Fruit fly (Drosophila melanogaster): ENCODE measurements around the gene cyst.
A peak's percentile ranks its signal among the peaks of the same experiment; 100 is the strongest.

The cyst gene

dm6 chr2L:19519611-19520010 lies 11.0 kb upstream of the cyst start:
- no peak for TF ChIP-seq CG17801 (GFP tag; optimal IDR thresholded peaks at IDR 0.05; ENCODE audit: partially characterized antibody)

DNA sequence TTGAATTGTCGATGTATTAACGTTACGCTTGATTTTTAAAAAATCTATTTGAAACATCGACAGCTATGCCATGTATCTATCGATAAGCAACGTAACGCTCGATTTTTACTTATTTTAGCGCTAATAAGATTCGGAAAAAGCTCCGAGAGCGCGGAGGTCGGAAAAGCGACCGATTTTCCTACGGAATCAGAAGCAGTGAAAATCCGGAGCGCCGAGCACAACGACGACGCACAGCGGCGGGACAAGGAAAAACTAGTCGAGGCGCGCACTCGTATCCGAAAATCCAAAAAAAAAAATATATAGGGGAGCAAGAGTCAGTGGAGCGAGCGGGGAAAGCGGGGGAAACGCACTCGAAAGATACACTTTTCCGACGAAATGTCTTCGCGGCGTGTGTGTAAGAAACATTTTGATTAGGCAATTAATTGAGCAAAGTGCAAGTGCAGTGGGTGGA lies 10.1 kb upstream of the cyst start, which contains the start of gene CG10132:
CG10132 (plus strand) TSS at position 189 of the 451 bp plus-strand sequence.
- TF ChIP-seq CG17801 (GFP tag; optimal IDR thresholded peaks at IDR 0.05; ENCODE audit: partially characterized antibody), result no peak

DNA sequence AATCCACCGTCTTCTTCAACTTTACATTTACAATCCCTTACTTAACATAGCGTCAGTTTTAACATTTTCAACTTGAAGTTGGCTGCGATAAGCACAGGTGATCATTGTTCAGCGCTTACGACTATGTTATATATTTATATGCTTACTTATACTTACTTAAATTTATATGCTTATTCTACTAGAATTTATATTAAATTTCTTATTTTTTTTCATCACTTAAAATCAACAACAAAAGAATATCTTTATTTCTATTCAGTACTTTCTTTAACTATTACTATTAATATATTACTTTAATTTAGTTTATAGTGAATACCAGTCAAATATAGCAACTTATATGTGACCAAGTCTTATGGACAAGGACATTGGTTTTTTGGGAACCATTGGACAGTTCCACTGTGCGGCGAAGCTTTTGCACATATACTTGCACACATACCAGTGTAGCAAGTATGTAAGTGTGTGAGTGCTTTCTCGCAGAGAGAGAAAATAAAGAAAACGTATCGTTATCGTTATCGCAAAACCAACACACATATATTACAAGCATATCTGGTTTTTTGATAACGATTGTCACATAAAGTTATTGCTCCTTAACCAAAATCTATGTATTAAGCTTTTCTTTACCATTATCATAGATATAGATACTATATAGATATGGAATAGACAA lies 8.7 kb upstream of the cyst start, which contains the start of gene Hasp:
Hasp (minus strand) TSS at position 51 of the 661 bp plus-strand sequence.
- no peak for TF ChIP-seq CG17801 (GFP tag; optimal IDR thresholded peaks at IDR 0.05; ENCODE audit: partially characterized antibody)

dm6 chr2L:19516062-19516461 lies 7.5 kb upstream of the cyst start:
- TF ChIP-seq CG17801 (GFP tag; optimal IDR thresholded peaks at IDR 0.05; ENCODE audit: partially characterized antibody), result no peak

DNA sequence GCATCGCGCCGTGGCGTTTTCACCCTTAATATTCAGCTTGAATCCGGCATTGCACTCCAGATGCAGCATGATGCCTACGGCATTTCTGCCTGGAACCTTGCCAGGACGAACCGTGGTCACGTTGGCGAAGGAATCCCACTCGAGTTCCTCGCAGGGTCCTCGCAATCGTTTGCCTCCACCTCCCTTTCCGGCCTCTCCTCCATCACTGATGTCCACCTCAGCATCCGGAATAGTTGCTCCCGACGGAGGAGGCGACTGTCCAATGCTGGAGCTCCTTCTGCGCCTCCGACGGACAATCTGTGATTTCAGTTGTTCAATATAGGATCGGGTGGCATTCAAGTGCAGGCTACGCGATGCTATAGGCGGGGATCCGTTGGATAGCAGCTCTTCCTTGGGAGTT lies 3.6 kb upstream of the cyst start:
- no peak for TF ChIP-seq CG17801 (GFP tag; optimal IDR thresholded peaks at IDR 0.05; ENCODE audit: partially characterized antibody)

dm6 chr2L:19506323-19506722 lies 2.2 kb downstream of the cyst start:
- TF ChIP-seq CG17801 (GFP tag; optimal IDR thresholded peaks at IDR 0.05; ENCODE audit: partially characterized antibody), result no peak

DNA sequence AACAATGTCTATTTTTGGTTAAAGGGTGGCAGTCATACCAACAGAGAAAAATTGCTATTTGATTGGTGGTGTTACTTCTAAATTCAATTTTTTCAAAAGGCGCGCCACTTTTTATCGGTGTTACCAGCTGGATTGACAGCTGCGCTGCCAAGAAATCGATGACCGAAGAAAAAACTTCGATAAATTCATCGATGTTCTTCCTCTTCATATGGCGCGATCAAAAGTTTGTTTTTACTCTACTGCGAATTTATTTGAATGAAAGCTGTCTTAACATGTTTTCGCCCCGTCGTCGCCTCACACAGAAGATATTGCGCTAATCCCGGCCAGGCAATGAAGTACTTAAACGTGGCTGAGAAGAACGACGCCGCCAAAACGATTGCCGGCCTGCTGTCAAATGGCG lies 10.6 kb downstream of the cyst start, which contains the start of gene Top3alpha:
Top3alpha (plus strand) TSS at position 186 of the 400 bp plus-strand sequence.
- peak; percentile 40 for TF ChIP-seq CG17801 (GFP tag; optimal IDR thresholded peaks at IDR 0.05; ENCODE audit: partially characterized antibody)

DNA sequence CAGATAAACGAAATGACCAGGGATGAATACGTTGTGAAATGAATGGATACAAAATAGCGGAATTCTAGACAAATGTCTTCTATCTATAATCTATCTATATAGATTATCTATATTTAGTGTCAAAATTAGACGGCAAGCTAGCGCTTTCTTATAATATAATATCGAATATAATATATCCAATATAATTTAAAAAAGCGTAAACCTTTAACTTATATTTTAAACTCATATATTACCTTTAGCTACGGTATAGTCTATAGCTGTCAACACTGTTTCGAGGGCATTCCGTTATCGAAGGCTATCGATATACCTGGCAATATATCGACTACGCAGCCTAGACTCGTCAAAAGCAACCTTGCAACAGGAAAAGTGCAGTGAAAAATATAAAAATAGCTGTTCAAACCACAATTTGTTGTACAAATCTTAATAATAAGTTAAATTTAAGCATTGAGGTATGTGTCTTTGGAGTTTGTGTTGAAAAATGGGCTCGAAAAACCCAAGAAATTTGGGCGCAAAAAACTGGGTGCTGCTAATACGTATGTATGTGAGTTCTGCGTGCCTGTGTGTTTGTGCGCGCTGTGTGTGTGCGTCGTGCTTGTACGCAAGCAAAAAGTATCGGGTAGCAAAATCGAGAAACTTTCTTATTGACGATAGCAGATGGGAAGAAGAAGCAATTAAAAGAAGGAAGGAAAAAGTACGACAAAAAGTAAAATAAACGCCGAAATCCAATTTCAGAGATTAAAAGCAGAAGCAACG lies 15.5 kb downstream of the cyst start, which contains the start of the genes swm and Ctu2:
swm (plus strand) TSS at position 318 of the 753 bp plus-strand sequence.
Ctu2 (minus strand) TSS at position 320 of the 753 bp plus-strand sequence.
- TF ChIP-seq CG17801 (GFP tag; optimal IDR thresholded peaks at IDR 0.05; ENCODE audit: partially characterized antibody), result peak; percentile 76

DNA sequence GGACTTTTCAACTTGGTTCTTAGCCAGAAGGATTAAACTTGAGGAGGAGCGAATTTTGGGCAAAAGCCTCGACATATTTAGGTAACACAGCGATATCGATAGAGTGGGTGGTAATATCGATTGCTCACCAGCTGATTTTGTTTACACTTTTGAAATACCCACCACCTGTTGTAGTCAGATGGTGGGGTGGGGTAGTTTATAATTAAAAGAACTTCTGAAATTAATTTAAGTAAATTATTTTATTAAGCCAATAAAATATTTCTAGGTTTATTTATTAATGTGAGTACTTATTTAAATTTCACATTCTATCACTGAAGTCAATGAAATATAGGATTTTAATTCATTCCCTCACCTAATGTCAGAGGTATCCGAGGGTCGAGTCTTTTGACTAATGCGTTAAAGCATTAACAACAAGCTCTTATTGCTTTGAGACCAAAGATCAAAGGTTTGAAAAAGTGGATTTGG lies 18.5 kb downstream of the cyst start, which contains the start of the genes CG10194 and CG18094:
CG10194 (minus strand) TSS at position 108 of the 465 bp plus-strand sequence.
CG18094 (plus strand) TSS at position 266 of the 465 bp plus-strand sequence.
- TF ChIP-seq CG17801 (GFP tag; optimal IDR thresholded peaks at IDR 0.05; ENCODE audit: partially characterized antibody), result peak; percentile 85

DNA sequence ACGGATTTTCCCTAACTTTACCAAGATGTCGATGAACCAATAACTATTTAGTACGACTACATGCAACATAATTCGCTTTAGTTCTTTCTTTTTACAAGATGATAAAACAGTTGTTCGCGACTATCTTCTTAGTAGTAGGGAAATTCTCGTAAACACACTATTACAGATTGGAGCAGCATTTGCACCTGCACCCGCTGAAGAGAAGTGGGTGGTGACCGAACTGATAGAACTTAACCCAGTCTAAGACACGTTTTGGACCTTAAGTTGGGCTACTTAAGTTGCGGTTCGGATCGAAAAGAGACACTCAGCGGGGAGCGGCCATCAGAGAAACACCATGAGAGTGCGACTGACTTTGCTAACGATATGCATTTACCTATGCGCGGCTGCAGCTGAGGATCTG lies 21.4 kb downstream of the cyst start, which contains the start of gene CG13083:
CG13083 (plus strand) TSS at position 301 of the 400 bp plus-strand sequence.
- no peak for TF ChIP-seq CG17801 (GFP tag; optimal IDR thresholded peaks at IDR 0.05; ENCODE audit: partially characterized antibody)

- TF ChIP-seq CG17801 (GFP tag; optimal IDR thresholded peaks at IDR 0.05; ENCODE audit: partially characterized antibody), result no peak
These were observed 24.0 kb downstream of the cyst start, which contains the start of the genes CG10195 and CG13084 for dm6 chr2L:19484539-19484938. CG10195 (minus strand) TSS chr2L:19484705. CG13084 (plus strand) TSS chr2L:19484930.

dm6 chr2L:19480406-19481334 lies 27.9 kb downstream of the cyst start:
- no peak for TF ChIP-seq CG17801 (GFP tag; optimal IDR thresholded peaks at IDR 0.05; ENCODE audit: partially characterized antibody)

DNA sequence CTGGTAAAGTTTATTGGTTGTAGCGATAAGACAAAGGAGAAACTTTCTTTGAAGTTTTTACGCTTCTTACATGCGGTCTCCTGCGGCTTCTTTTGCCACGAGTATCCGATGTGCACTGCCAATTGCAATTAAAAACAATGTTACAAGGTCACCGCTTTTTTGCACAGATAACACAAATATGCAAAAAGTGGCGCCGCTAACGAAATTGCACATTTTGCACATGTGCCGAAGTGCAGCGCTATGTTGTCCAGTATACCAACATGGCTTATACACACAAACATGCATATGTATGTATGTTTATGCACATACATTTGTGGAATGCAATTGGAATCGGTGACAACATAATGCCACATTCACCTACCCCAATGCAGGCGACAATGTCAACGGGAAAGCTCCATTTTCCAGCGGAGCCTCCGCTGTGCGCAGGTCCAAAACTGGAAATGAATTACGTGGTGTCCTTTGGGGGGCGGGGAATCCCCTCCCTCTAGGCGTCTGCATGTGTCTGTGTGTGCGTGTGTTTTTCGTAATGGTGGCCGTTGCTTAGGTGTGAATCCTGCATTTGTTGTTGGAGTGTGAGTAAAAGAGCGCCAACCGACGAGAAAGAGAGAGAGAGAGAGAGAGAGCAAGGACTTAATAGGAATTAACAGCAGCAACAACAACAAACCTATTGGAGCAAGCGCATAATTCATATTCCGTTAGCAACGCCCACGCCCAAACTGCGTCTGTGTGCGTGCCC lies 29.1 kb downstream of the cyst start:
- TF ChIP-seq CG17801 (GFP tag; optimal IDR thresholded peaks at IDR 0.05; ENCODE audit: partially characterized antibody), result no peak
